Fruit fly (Drosophila melanogaster): ENCODE results near the gene CG14017.

The CG14017 gene

dm6 chr2L:5567103-5567502 lies 13.4 kb downstream of the CG14017 start:
- no peak for TF ChIP-seq ttk (optimal IDR thresholded peaks at IDR 0.05)
- TF ChIP-seq psq (optimal IDR thresholded peaks at IDR 0.05) = no peak
- no peak for TF ChIP-seq Myc (optimal IDR thresholded peaks at IDR 0.05)
- no peak for TF ChIP-seq Sin3A (optimal IDR thresholded peaks at IDR 0.05)
- no peak for TF ChIP-seq h (optimal IDR thresholded peaks at IDR 0.05)
- TF ChIP-seq insv (optimal IDR thresholded peaks at IDR 0.05) = no peak

DNA sequence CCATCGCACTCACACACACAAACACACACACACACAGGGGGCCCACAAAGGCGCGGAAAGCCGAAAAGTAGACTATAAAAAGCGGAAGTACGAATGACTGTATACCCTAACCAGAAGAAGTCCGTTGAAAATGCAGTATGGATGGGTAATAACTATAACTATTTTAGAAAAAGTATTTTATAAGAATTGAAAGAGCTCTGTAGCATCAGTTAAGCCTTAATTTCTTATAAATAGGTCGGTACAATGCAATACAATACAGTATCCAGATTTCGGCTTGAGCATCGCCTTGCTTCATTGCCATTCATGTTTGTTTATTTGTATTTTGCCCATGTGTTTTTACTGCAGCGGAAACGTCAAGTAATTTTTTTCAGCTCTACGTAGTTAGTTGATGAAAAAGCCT lies 15.8 kb downstream of the CG14017 start:
- no peak for TF ChIP-seq Sin3A (optimal IDR thresholded peaks at IDR 0.05)
- TF ChIP-seq insv (optimal IDR thresholded peaks at IDR 0.05) = no peak
- no peak for TF ChIP-seq h (optimal IDR thresholded peaks at IDR 0.05)
- TF ChIP-seq psq (optimal IDR thresholded peaks at IDR 0.05) = no peak
- no peak for TF ChIP-seq Myc (optimal IDR thresholded peaks at IDR 0.05)

- TF ChIP-seq Sin3A (optimal IDR thresholded peaks at IDR 0.05) = no peak
- TF ChIP-seq h (optimal IDR thresholded peaks at IDR 0.05) = no peak
- no peak for TF ChIP-seq ttk (optimal IDR thresholded peaks at IDR 0.05)
- no peak for TF ChIP-seq insv (optimal IDR thresholded peaks at IDR 0.05)
- no peak for TF ChIP-seq Myc (optimal IDR thresholded peaks at IDR 0.05)
- no peak for TF ChIP-seq psq (optimal IDR thresholded peaks at IDR 0.05)
These were observed 27.3 kb downstream of the CG14017 start, which contains the start of gene CG14011 for dm6 chr2L:5581016-5581415. Gene CG14011 (minus strand): TSS chr2L:5581116.

dm6 chr2L:5588314-5588713 lies 34.6 kb downstream of the CG14017 start, which contains the start of gene CG7251:
Gene CG7251 (minus strand): TSS chr2L:5588414.
- TF ChIP-seq psq (optimal IDR thresholded peaks at IDR 0.05) (no peak), insv (optimal IDR thresholded peaks at IDR 0.05) (no peak), h (optimal IDR thresholded peaks at IDR 0.05) (no peak), Myc (optimal IDR thresholded peaks at IDR 0.05) (no peak), Sin3A (optimal IDR thresholded peaks at IDR 0.05) (no peak)

DNA sequence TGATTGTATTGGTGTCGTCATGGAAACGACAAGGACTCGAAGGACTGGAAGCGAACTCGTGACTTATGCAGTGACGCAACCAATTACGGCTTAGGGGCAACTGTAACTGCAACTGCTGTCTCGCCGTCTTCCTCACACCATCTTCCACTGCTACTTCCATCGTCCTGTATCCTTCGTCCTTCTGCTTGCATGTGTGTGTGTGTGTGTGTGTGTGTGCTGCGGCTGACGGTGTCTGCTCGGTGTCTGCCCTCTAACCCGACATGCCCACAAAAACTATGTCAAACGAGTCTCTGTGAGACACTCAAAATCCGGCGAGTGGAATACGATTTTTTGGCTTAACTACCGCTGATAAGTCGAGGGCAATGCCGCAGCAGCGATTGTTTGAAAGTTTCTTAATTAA lies 40.1 kb downstream of the CG14017 start:
- TF ChIP-seq Sin3A (optimal IDR thresholded peaks at IDR 0.05) = no peak
- no peak for TF ChIP-seq insv (optimal IDR thresholded peaks at IDR 0.05)
- no peak for TF ChIP-seq psq (optimal IDR thresholded peaks at IDR 0.05)
- TF ChIP-seq ttk (optimal IDR thresholded peaks at IDR 0.05) = no peak
- TF ChIP-seq Myc (optimal IDR thresholded peaks at IDR 0.05) = no peak
- no peak for TF ChIP-seq h (optimal IDR thresholded peaks at IDR 0.05)

dm6 chr2L:5596533-5596932 lies 42.8 kb downstream of the CG14017 start, which contains the start of gene CG18266:
Gene CG18266 (plus strand): TSS chr2L:5596833.
- TF ChIP-seq ttk (optimal IDR thresholded peaks at IDR 0.05) (no peak), psq (optimal IDR thresholded peaks at IDR 0.05) (no peak), h (optimal IDR thresholded peaks at IDR 0.05) (no peak), Myc (optimal IDR thresholded peaks at IDR 0.05) (no peak), Sin3A (optimal IDR thresholded peaks at IDR 0.05) (no peak), insv (optimal IDR thresholded peaks at IDR 0.05) (no peak)

All from Kc167 (cell line).